Worm (Caenorhabditis elegans) whole organism, young adult: ENCODE results near the gene grl-12.

Experiments used
- F39B2.1 ChIP-seq: fragments of 200-800 bp; sonication (Bioruptor generic); IDR thresholded peaks from 2 replicates; pipeline ENCODE4 v1.3.6; 2022; ENCODE audit warnings: missing genetic modification reagents, missing genetic modification characterization, missing compliant biosample characterization
- F52B5.7 ChIP-seq: sonication (generic microtip); optimal IDR thresholded peaks from 2 replicates; lab custom pipeline; 2016; ENCODE audit warnings: mild to moderate bottlenecking, missing genetic modification characterization, missing compliant biosample characterization
- Y79H2A.3 ChIP-seq: fragments of 200-800 bp; sonication (Bioruptor generic); conservative IDR thresholded peaks from 2 replicates; pipeline ENCODE4 v1.3.6; 2022; ENCODE audit warnings: missing genetic modification reagents, missing genetic modification characterization, missing compliant biosample characterization
- ama-1 ChIP-seq, 3 experiments: fragments of 150-350 bp in 1 of 3; sonication (generic microtip) in 2 of 3; optimal IDR thresholded peaks; 2 replicates each; lab custom pipeline; 2014 to 2018; ENCODE audit warnings: missing biosample characterization in 2 of 3, missing genetic modification characterization in 2 of 3, missing genetic modification reagents in 2 of 3
- hrde-1 ChIP-seq: sonication (generic microtip); optimal IDR thresholded peaks from 2 replicates; lab custom pipeline; 2016; ENCODE audit warnings: missing genetic modification characterization, mild to moderate bottlenecking, missing compliant biosample characterization, moderate library complexity, missing genotype, missing genetic modification reagents, borderline replicate concordance
- madf-3 ChIP-seq: fragments of 200-800 bp; sonication (Bioruptor generic); IDR thresholded peaks from 2 replicates; pipeline ENCODE4 v1.3.6; 2022; ENCODE audit warnings: missing genetic modification reagents, missing genetic modification characterization, missing compliant biosample characterization
- mel-28 ChIP-seq: sonication (generic microtip); optimal IDR thresholded peaks from 2 replicates; lab custom pipeline; 2016; ENCODE audit warnings: borderline replicate concordance, mild to moderate bottlenecking, missing genetic modification characterization, missing compliant biosample characterization
- nhr-90 ChIP-seq: sonication (generic microtip); optimal IDR thresholded peaks from 2 replicates; lab custom pipeline; 2016; ENCODE audit warnings: missing genotype, mild to moderate bottlenecking, missing genetic modification characterization, missing compliant biosample characterization
- pha-4 ChIP-seq: fragments of 150-350 bp; sonication (generic microtip); optimal IDR thresholded peaks from 2 replicates; lab custom pipeline; 2014; ENCODE audit warnings: missing biosample characterization, missing genetic modification reagents, missing genetic modification characterization
- ztf-3 ChIP-seq: fragments of 200-800 bp; sonication (Bioruptor generic); optimal IDR thresholded peaks from 2 replicates; lab custom pipeline; 2018; ENCODE audit warnings: mild to moderate bottlenecking, missing genetic modification characterization, missing compliant biosample characterization

DNA sequence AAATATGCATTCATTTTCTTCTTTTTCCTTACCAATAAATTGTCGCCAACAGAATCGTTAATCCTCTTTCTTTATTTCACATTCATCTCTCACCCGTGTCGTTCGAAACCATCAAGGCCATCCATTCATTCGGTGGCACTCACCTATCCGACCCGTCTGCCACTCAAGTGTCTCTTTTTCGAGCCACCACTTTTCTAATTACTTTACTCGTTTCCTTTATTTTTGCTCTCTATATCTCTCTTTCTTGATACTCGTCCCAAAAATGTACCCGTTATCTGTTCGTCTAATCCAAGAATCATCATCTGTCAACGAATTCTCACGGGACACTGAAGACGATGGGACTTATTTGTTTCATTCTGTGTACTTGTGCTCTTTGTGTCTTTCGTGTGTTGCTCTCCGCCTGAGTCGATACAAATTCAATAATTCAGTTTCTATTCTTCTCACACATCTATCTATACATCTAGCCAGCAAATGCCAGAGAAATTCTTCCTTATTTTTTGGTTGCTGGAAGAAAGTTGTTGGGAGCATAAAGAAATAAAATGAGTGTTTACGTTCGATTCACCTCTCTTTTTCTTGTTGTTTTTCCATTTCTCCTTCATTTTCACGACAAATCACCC, 44.0 kb downstream of the grl-12 start:
- TF ChIP-seq F39B2.1 (GFP tag; lab: Robert Waterston, UW) (no peak), ztf-3 (GFP tag; lab: Kevin White, UChicago) (no peak), mel-28 (no peak), ama-1 (optimal IDR thresholded peaks at IDR 0.05; lab: Kevin White, UChicago) (no peak), ama-1 (GFP tag; optimal IDR thresholded peaks at IDR 0.05; lab: Kevin White, UChicago) (no peak), madf-3 (GFP tag; lab: Robert Waterston, UW) (no peak), Y79H2A.3 (GFP tag; lab: Robert Waterston, UW) (no peak), F52B5.7 (tag; lab: Kevin White, UChicago) (no peak), hrde-1 (tag; lab: Kevin White, UChicago) (no peak), pha-4 (tag; lab: Kevin White, UChicago) (no peak), nhr-90 (tag; lab: Kevin White, UChicago) (no peak)
